Worm (Caenorhabditis elegans): ENCODE measurements around the gene pqe-1.

Gene pqe-1

ce11 chrIII:5268486-5268885 lies 42.6 kb upstream of the pqe-1 start:
- TF ChIP-seq let-607 (tag; optimal IDR thresholded peaks at IDR 0.05) (peak in 1 of 2 experiments; percentile 19), lin-35 (GFP tag; optimal IDR thresholded peaks at IDR 0.05) (peak in 1 of 3 experiments; percentile 13), die-1 (tag; optimal IDR thresholded peaks at IDR 0.05) (no peak), ztf-28 (GFP tag; IDR thresholded peaks at IDR 0.05) (0 out of 2 replicates have a peak, but pooled peaks have one; percentile 0)

- TF ChIP-seq mcd-1 (GFP tag; IDR thresholded peaks at IDR 0.05), result no peak
- no peak for TF ChIP-seq snpc-3.4 (tag; optimal IDR thresholded peaks at IDR 0.05)
- no peak for TF ChIP-seq lin-35 (GFP tag; optimal IDR thresholded peaks at IDR 0.05)
- no peak for TF ChIP-seq rpc-1 (optimal IDR thresholded peaks at IDR 0.05)
- no peak for TF ChIP-seq rpc-1 (tag; optimal IDR thresholded peaks at IDR 0.05)
- TF ChIP-seq ztf-28 (GFP tag; IDR thresholded peaks at IDR 0.05), result no peak
These were observed 41.2 kb upstream of the pqe-1 start, which contains the start of gene ZC395.4 for ce11 chrIII:5269814-5270213. TSS of gene ZC395.4 (plus strand) at chrIII:5270114.

ce11 chrIII:5273396-5273857 lies 37.6 kb upstream of the pqe-1 start, which contains the start of gene ztf-8:
TSS of gene ztf-8 (minus strand) at chrIII:5273471.
- TF ChIP-seq madf-3 (GFP tag; IDR thresholded peaks at IDR 0.05), result 0 out of 2 replicates have a peak, but pooled peaks have one; percentile 51
- TF ChIP-seq F37B4.10 (GFP tag; IDR thresholded peaks at IDR 0.05), result no peak
- TF ChIP-seq hmg-1.2 (GFP tag; IDR thresholded peaks at IDR 0.05), result peak; percentile 18; the same call in 1 of the 2 replicates
- TF ChIP-seq athp-1 (tag; optimal IDR thresholded peaks at IDR 0.05), result peak; percentile 42
- peak; percentile 72 for TF ChIP-seq B0336.3 (GFP tag; IDR thresholded peaks at IDR 0.05)
- no peak for TF ChIP-seq F23B12.7 (tag; optimal IDR thresholded peaks at IDR 0.05; ENCODE audit: insufficient read depth)
- peak; percentile 10 for TF ChIP-seq F52B5.7 (tag; optimal IDR thresholded peaks at IDR 0.05)
- TF ChIP-seq F57C9.4 (tag; optimal IDR thresholded peaks at IDR 0.05), result no peak
- peak; percentile 66; the same call in 1 of the 2 replicates for TF ChIP-seq Y53G8AR.9 (GFP tag; conservative IDR thresholded peaks at IDR 0.05)
- TF ChIP-seq dpl-1 (GFP tag; optimal IDR thresholded peaks at IDR 0.05), result no peak
- TF ChIP-seq tbp1 (GFP tag; optimal IDR thresholded peaks at IDR 0.05), result peak; percentile 13
- TF ChIP-seq ama-1 (optimal IDR thresholded peaks at IDR 0.05), result peak; percentile 37
- TF ChIP-seq ama-1 (GFP tag; optimal IDR thresholded peaks at IDR 0.05), result peak in 1 of 2 experiments; percentile 5
- peak; percentile 29 for TF ChIP-seq tlf-1 (GFP tag; optimal IDR thresholded peaks at IDR 0.05)
- no peak for TF ChIP-seq ztf-25 (GFP tag; IDR thresholded peaks at IDR 0.05)
- no peak for TF ChIP-seq ceh-91 (GFP tag; IDR thresholded peaks at IDR 0.05)
- no peak for TF ChIP-seq aptf-2 (GFP tag; conservative IDR thresholded peaks at IDR 0.05)
- TF ChIP-seq sptf-2 (GFP tag; optimal IDR thresholded peaks at IDR 0.05), result no peak
- no peak for TF ChIP-seq lin-40 (tag; optimal IDR thresholded peaks at IDR 0.05)
- TF ChIP-seq cebp-1 (GFP tag; IDR thresholded peaks at IDR 0.05), result no peak
- peak; percentile 38 for TF ChIP-seq cebp-1 (tag; optimal IDR thresholded peaks at IDR 0.05)
- peak; percentile 31 for TF ChIP-seq atf-7 (tag; optimal IDR thresholded peaks at IDR 0.05)
- TF ChIP-seq unc-62 (GFP tag; optimal IDR thresholded peaks at IDR 0.05), result no peak
- no peak for TF ChIP-seq nhr-80 (tag; optimal IDR thresholded peaks at IDR 0.05)
- peak; percentile 38 for TF ChIP-seq rcor-1 (GFP tag; IDR thresholded peaks at IDR 0.05)
- peak; percentile 54 for TF ChIP-seq snpc-1.1 (tag; optimal IDR thresholded peaks at IDR 0.05; ENCODE audit: insufficient read depth)
- peak; percentile 41 for TF ChIP-seq dpff-1 (tag; optimal IDR thresholded peaks at IDR 0.05)
- no peak for TF ChIP-seq let-526 (GFP tag; IDR thresholded peaks at IDR 0.05)
- no peak for TF ChIP-seq Y79H2A.3 (GFP tag; conservative IDR thresholded peaks at IDR 0.05)
- TF ChIP-seq ceh-27 (GFP tag; optimal IDR thresholded peaks at IDR 0.05), result no peak
- TF ChIP-seq T26A5.8 (tag; optimal IDR thresholded peaks at IDR 0.05), result peak; percentile 30
- peak; percentile 79 for TF ChIP-seq repo-1 (tag; optimal IDR thresholded peaks at IDR 0.05)
- TF ChIP-seq K12H6.12 (tag; optimal IDR thresholded peaks at IDR 0.05), result no peak
- TF ChIP-seq die-1 (tag; optimal IDR thresholded peaks at IDR 0.05), result peak; percentile 32
- TF ChIP-seq ztf-26 (tag; optimal IDR thresholded peaks at IDR 0.05), result peak; percentile 12
- TF ChIP-seq zim-3 (tag; optimal IDR thresholded peaks at IDR 0.05), result peak; percentile 31
- TF ChIP-seq snpc-4 (GFP tag; optimal IDR thresholded peaks at IDR 0.05), result no peak
- TF ChIP-seq snpc-4 (tag; optimal IDR thresholded peaks at IDR 0.05), result peak in 1 of 4 experiments; percentile 29
- TF ChIP-seq madf-6 (GFP tag; IDR thresholded peaks at IDR 0.05), result peak; percentile 65

Data from whole organism, young adult.